Worm (Caenorhabditis elegans) whole organism, L3 larva: Measurements from ENCODE around the gene C45G9.2.

ENCODE experiments used
- ama-1 ChIP-seq: fragments of 150-350 bp; optimal IDR thresholded peaks from 2 replicates; lab custom pipeline; 2018
- ceh-82 ChIP-seq: fragments of 150-350 bp; optimal IDR thresholded peaks from 2 replicates; lab custom pipeline; 2014; ENCODE audit warnings: missing biosample characterization, missing genetic modification characterization
- elt-3 ChIP-seq, 3 experiments: fragments of 150-350 bp in 1 of 3; sonication (generic microtip) in 2 of 3; optimal IDR thresholded peaks; 2 replicates in 2 of 3; 4 replicates in 1 of 3; lab custom pipeline; 2014 to 2017; ENCODE audit warnings: missing biosample characterization in 3 of 3, missing genetic modification characterization in 3 of 3
- fos-1 ChIP-seq: fragments of 150-350 bp; optimal IDR thresholded peaks from 2 replicates; lab custom pipeline; 2014; ENCODE audit warnings: missing biosample characterization, missing genetic modification characterization
- nhr-43 ChIP-seq: sonication (generic microtip); optimal IDR thresholded peaks from 2 replicates; lab custom pipeline; 2016; ENCODE audit warnings: mild to moderate bottlenecking, missing genetic modification characterization, missing compliant biosample characterization; ENCODE audit not compliant: poor library complexity, severe bottlenecking
- snpc-4 ChIP-seq: fragments of 150-350 bp; optimal IDR thresholded peaks from 2 replicates; lab custom pipeline; 2014; ENCODE audit warnings: missing biosample characterization, missing genetic modification characterization
- ztf-11 ChIP-seq: fragments of 150-350 bp; optimal IDR thresholded peaks from 2 replicates; lab custom pipeline; 2014; ENCODE audit warnings: missing biosample characterization, missing genetic modification characterization

DNA sequence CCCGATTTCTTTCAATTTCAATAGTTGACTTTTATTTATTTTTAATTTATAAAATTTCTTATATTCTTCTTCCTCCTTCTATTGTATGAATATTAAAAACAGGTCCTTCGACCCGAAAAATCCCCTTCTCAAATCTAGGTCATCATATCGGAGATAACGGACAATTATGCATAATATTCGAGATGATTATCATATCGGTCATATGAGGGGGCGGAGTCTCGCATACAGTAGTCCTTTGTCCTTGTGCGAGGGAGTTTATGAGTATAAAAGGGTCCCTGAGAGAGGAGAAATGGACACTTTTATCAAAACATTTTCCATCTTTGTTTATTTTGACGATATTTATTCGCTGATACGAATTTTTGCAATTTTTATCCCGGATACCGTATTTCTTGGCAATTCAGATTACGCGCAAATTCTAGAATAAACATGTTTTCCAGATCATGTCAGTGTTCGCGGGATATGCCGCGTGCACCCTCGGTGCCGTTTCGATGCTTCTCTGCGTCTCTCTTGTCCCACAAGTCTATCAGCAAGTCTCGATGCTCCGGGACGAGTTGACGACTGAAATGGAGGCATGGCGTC lies 38.1 kb downstream of the C45G9.2 start, which contains the start of gene dpy-17:
- TF ChIP-seq fos-1 (tag; lab: Kevin White, UChicago) = no peak
- no peak for TF ChIP-seq elt-3 (tag; optimal IDR thresholded peaks at IDR 0.05; lab: Kevin White, UChicago)
- no peak for TF ChIP-seq ceh-82 (tag; lab: Kevin White, UChicago)
- no peak for TF ChIP-seq ama-1 (lab: Kevin White, UChicago)
- TF ChIP-seq ztf-11 (tag; lab: Kevin White, UChicago) = no peak
- no peak for TF ChIP-seq snpc-4 (tag; lab: Kevin White, UChicago)
- no peak for TF ChIP-seq nhr-43
